Worm (Caenorhabditis elegans): Measurements from ENCODE around the gene pars-1.

- no peak for TF ChIP-seq ama-1 (optimal IDR thresholded peaks at IDR 0.05)
- no peak for TF ChIP-seq tbx-11 (GFP tag; IDR thresholded peaks at IDR 0.05)
- TF ChIP-seq tbx-37 (GFP tag; conservative IDR thresholded peaks at IDR 0.05) = no peak
- no peak for TF ChIP-seq hnd-1 (tag; optimal IDR thresholded peaks at IDR 0.05)
- no peak for TF ChIP-seq flt-1 (GFP tag; IDR thresholded peaks at IDR 0.05)
- TF ChIP-seq hmg-4 (GFP tag; optimal IDR thresholded peaks at IDR 0.05) = no peak
- no peak for TF ChIP-seq sea-1 (GFP tag; conservative IDR thresholded peaks at IDR 0.05)
- TF ChIP-seq pes-1 (GFP tag; IDR thresholded peaks at IDR 0.05) = no peak
- TF ChIP-seq ets-7 (tag; optimal IDR thresholded peaks at IDR 0.05) = no peak
- TF ChIP-seq tra-4 (tag; optimal IDR thresholded peaks at IDR 0.05) = no peak
- TF ChIP-seq F13C5.2 (tag; optimal IDR thresholded peaks at IDR 0.05) = no peak
- TF ChIP-seq ceh-13 (GFP tag; optimal IDR thresholded peaks at IDR 0.05) = no peak
- TF ChIP-seq hmbx-1 (tag; optimal IDR thresholded peaks at IDR 0.05) = no peak
- no peak for TF ChIP-seq ceh-36 (tag; optimal IDR thresholded peaks at IDR 0.05)
These were observed 48.7 kb downstream of the pars-1 start, which contains the start of gene ykt-6 for ce11 chrIII:7287503-7287902.
